Worm (Caenorhabditis elegans): ENCODE results near the gene F11G11.4.

Gene F11G11.4

DNA sequence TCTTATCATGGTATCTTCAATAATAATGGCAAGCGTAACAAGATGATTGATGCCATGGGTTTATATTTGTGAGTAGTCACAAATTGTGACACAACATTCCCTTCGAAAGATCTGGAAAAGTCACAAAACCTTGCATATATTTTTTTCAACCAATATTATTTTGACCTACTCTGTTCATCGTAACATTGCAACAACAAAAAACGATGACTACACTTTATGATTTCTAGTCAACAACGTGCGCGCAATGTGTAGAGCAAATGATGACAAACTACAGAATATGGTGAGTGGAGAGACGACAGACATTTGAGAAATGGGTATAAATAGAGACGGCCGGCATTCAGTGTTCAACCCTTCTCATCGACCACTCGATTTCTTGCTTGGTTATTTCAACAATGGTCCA, 21.3 kb downstream of the F11G11.4 start, which contains the start of gene gst-7 (continued):
- TF ChIP-seq egl-27 (tag; optimal IDR thresholded peaks at IDR 0.05): no peak
- no peak for TF ChIP-seq sup-37 (GFP tag; optimal IDR thresholded peaks at IDR 0.05)
- no peak for TF ChIP-seq unc-98 (GFP tag; IDR thresholded peaks at IDR 0.05)
- TF ChIP-seq nhr-237 (tag; optimal IDR thresholded peaks at IDR 0.05): no peak
- peak in 1 of 2 experiments; percentile 68 for TF ChIP-seq lin-35 (GFP tag; optimal IDR thresholded peaks at IDR 0.05)
- TF ChIP-seq snu-23 (GFP tag; optimal IDR thresholded peaks at IDR 0.05): peak; percentile 44
- TF ChIP-seq ets-5 (GFP tag; IDR thresholded peaks at IDR 0.05): no peak

DNA sequence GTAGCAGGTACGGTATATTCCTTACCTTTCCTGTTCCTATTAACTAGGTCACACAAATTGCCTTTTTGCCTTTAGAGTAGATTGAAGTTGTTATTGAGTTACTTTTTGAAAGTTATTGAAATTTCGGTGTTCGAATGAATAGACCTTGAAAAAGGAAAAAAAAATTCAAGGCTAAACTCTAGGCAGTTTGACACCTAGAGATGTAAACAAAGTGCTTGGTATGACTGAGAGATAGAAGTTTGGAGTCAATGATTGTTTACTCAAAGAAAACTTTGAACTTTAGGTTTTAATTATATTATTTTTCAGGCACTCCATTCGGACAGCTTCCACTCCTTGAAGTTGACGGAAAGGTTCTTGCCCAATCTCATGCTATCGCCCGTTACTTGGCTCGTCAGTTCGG, 22.1 kb downstream of the F11G11.4 start:
- TF ChIP-seq nhr-20 (tag; optimal IDR thresholded peaks at IDR 0.05) (peak; percentile 39), ztf-4 (tag; optimal IDR thresholded peaks at IDR 0.05) (no peak), nhr-77 (tag; optimal IDR thresholded peaks at IDR 0.05) (no peak)

DNA sequence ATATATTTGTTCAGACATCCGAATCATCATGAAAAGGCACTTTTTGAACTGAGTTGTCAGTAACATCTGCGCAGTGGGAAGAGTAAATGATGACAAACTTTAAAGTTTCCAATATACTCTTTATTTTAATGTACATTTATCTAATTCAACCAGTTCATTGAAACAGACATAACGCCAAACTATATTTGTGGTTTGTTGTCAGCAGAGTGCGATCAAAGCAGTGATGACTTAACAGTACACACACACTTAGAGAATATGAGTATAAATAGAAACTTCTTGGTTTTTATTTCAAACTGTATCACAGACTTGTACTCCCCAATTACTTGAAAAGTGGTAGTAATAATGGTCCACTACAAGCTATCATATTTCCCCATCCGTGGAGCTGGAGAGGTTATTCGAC, 23.0 kb downstream of the F11G11.4 start, which contains the start of gene gst-8:
TSS of gene gst-8 (plus strand) at position 301 of the 400 bp plus-strand sequence.
- TF ChIP-seq pqm-1 (tag; optimal IDR thresholded peaks at IDR 0.05): no peak
- TF ChIP-seq elt-2 (tag; optimal IDR thresholded peaks at IDR 0.05): peak; percentile 10
- no peak for TF ChIP-seq nhr-84 (tag; optimal IDR thresholded peaks at IDR 0.05)

DNA sequence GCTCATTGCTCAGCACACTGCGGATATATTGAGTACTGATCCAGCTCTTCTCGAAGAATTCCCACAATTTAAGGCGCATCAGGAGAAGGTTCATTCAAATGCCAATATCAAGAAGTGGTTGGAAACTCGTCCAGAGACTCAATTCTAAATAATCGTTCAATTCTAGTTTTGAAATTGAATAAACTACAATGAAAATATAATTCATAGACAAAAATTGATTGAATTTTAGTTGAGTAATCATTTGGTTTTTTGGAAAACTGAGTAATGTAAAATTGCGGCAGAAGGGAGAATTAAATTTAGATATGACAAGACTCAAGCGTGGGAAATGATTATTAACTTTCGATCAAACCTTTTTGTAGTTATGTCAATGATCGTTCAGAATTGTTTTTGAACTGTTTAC, 24.0 kb downstream of the F11G11.4 start:
- TF ChIP-seq lsy-2 (tag; optimal IDR thresholded peaks at IDR 0.05) (no peak), efl-1 (optimal IDR thresholded peaks at IDR 0.05) (no peak), efl-1 (GFP tag; optimal IDR thresholded peaks at IDR 0.05 in 1 of 2) (peak in 1 of 2 experiments; percentile 52)

DNA sequence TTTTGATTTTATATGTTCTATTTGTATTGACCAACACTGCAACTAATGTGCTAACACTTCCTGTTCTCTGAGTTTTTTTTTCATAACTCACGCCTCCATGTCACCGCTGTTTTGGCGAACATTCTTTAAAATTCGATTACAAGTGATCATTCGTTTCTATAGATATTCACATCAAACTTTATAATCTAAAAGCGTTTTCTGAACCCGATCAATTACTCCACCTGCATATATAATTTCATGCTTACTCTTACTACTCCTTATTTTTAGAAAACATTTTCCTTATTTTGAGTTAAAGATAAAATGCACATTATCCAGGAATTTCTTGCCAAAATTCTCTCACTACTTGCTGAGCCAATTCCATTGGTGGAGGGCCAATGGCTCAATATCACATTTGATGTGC, 25.6 kb downstream of the F11G11.4 start, which contains the start of gene R05F9.7:
TSS of gene R05F9.7 (plus strand) at position 301 of the 400 bp plus-strand sequence.
- TF ChIP-seq ces-1 (GFP tag; optimal IDR thresholded peaks at IDR 0.05): no peak
- no peak for TF ChIP-seq mep-1 (tag; optimal IDR thresholded peaks at IDR 0.05)
- TF ChIP-seq nhr-19 (GFP tag; conservative IDR thresholded peaks at IDR 0.05): no peak
- no peak for TF ChIP-seq nhr-20 (tag; optimal IDR thresholded peaks at IDR 0.05)
- TF ChIP-seq aly-2 (tag; optimal IDR thresholded peaks at IDR 0.05): no peak

DNA sequence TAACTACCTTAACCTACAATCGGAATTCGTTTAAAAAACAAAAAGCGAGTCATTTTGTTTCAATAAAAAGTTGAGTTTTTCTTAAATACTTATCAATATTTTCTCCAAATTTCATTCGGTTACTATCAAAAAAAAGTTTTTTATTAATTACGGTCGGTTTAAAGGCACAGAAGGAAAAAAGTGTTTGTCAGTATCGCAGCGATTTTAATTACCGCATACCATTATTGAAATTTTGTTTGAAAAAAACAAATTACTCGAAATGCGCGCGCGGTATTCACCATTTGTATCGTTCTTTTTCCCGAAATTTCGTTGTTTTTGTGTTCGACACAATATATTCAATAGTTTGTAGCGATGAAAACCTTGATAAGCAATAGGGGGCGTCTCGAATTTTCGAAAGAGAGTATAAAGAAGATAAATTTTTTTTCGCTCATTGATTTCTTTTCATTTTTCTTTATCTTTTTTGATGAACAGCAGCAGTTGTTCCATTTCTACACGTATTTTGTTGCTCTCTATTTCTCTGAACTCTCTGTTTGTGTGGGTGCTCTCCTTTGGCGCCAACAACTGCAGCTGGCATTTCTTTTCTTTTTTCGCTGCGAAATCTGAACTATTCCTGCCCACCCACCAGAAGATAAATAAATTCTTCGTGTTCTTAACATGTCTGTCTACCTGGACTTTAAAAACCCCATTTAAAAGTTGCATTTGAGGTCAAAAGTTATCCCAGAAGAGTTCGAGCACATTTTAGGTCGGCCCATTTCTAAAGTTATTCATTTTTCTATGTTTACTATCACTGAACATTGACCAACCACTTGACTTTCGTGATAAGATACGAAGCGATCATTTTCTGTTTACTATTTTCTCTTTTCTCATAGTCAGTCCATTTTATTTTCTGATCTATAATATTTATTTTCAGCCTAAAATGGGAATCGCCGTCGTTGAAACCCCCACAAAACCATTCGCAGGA, 28.4 kb downstream of the F11G11.4 start, which contains the start of gene pgm-1:
TSS of gene pgm-1 (plus strand) at position 911 of the 961 bp plus-strand sequence.
- TF ChIP-seq C34B4.2 (tag; optimal IDR thresholded peaks at IDR 0.05) (no peak), ama-1 (optimal IDR thresholded peaks at IDR 0.05) (no peak), nhr-19 (GFP tag; conservative IDR thresholded peaks at IDR 0.05) (peak; percentile 26; the same call in 1 of the 2 replicates), lin-35 (GFP tag; optimal IDR thresholded peaks at IDR 0.05) (peak in 1 of 2 experiments; percentile 35), fos-1 (tag; optimal IDR thresholded peaks at IDR 0.05) (no peak), egl-27 (tag; optimal IDR thresholded peaks at IDR 0.05) (no peak), nhr-71 (tag; optimal IDR thresholded peaks at IDR 0.05) (peak; percentile 70), sox-4 (tag; optimal IDR thresholded peaks at IDR 0.05) (no peak), elt-2 (tag; optimal IDR thresholded peaks at IDR 0.05) (peak; percentile 45), tbx-2 (tag; optimal IDR thresholded peaks at IDR 0.05) (no peak), lin-39 (tag; optimal IDR thresholded peaks at IDR 0.05) (peak; percentile 9), unc-130 (tag; optimal IDR thresholded peaks at IDR 0.05) (peak; percentile 14), mep-1 (tag; optimal IDR thresholded peaks at IDR 0.05) (peak; percentile 27), C16A3.4 (tag; optimal IDR thresholded peaks at IDR 0.05) (peak; percentile 7), swsn-7 (tag; optimal IDR thresholded peaks at IDR 0.05) (peak; percentile 7), blmp-1 (tag; optimal IDR thresholded peaks at IDR 0.05) (peak; percentile 25), Y116A8C.19 (tag; optimal IDR thresholded peaks at IDR 0.05; ENCODE audit: borderline replicate concordance) (no peak), nhr-20 (tag; optimal IDR thresholded peaks at IDR 0.05) (peak; percentile 42), dpl-1 (GFP tag; optimal IDR thresholded peaks at IDR 0.05) (peak in 2 of 3 experiments; percentile 16 to 38), snu-23 (GFP tag; optimal IDR thresholded peaks at IDR 0.05) (peak; percentile 45), efl-1 (optimal IDR thresholded peaks at IDR 0.05) (peak; percentile 26 to 35), efl-1 (GFP tag; optimal IDR thresholded peaks at IDR 0.05 in 1 of 2) (no peak), elt-3 (tag; optimal IDR thresholded peaks at IDR 0.05) (peak in 1 of 6 experiments; percentile 46), pag-3 (tag; optimal IDR thresholded peaks at IDR 0.05; ENCODE audit: borderline replicate concordance, insufficient read depth) (peak; percentile 41), rnt-1 (tag; optimal IDR thresholded peaks at IDR 0.05) (peak; percentile 58), lsy-2 (tag; optimal IDR thresholded peaks at IDR 0.05) (peak; percentile 7 to 51), nhr-85 (tag) (peak; percentile 6), lin-14 (GFP tag; optimal IDR thresholded peaks at IDR 0.05) (peak; percentile 90)
